Worm (Caenorhabditis elegans): ENCODE results near the gene ZK402.5.

The ZK402.5 gene

DNA sequence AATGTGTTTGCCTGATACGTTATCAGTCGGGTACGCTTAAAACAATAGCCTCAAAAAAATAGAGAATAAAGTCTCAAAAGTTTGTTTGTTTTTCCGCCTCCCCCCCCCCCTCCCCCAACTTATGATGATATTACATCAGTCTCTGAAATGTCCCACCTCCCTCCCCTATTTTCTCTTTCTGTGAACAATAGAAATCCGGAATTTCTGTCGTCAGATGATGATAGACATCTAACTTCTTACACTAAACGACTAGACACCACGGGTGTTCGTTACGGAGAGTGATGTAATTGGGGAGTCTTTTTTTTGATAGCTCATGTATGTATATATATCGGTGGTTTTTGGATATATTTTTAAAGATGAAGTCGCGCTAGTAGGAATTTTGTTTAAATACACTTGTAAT lies 6.7 kb downstream of the ZK402.5 start:
- TF ChIP-seq zip-11 (GFP tag; IDR thresholded peaks at IDR 0.05): peak; percentile 72; the same call in 1 of the 2 replicates
- peak; percentile 0 for TF ChIP-seq hlh-11 (tag; optimal IDR thresholded peaks at IDR 0.05)
- TF ChIP-seq nhr-111 (GFP tag; optimal IDR thresholded peaks at IDR 0.05): no peak
- TF ChIP-seq hlh-30 (tag; optimal IDR thresholded peaks at IDR 0.05; ENCODE audit: insufficient read depth): peak; percentile 32
- peak; percentile 86 for TF ChIP-seq ztf-7 (tag; optimal IDR thresholded peaks at IDR 0.05)

ce11 chrX:1393891-1394290 lies 7.3 kb downstream of the ZK402.5 start, which contains the start of gene F56C3.9:
Gene F56C3.9, minus strand, starts transcription at chrX:1393991.
- no peak for TF ChIP-seq T20F7.1 (GFP tag; optimal IDR thresholded peaks at IDR 0.05)
- TF ChIP-seq zfp-2 (tag; optimal IDR thresholded peaks at IDR 0.05): no peak
- TF ChIP-seq mdl-1 (tag; optimal IDR thresholded peaks at IDR 0.05): no peak
- TF ChIP-seq jun-1 (tag; optimal IDR thresholded peaks at IDR 0.05): no peak
- no peak for TF ChIP-seq nhr-10 (tag; optimal IDR thresholded peaks at IDR 0.05)
- no peak for TF ChIP-seq T26A8.4 (GFP tag; IDR thresholded peaks at IDR 0.05)
- TF ChIP-seq nhr-77 (tag; optimal IDR thresholded peaks at IDR 0.05): no peak
- TF ChIP-seq attf-4 (tag; optimal IDR thresholded peaks at IDR 0.05): no peak
- TF ChIP-seq daf-12 (tag; optimal IDR thresholded peaks at IDR 0.05): no peak
- TF ChIP-seq egl-27 (tag; optimal IDR thresholded peaks at IDR 0.05): no peak
- TF ChIP-seq aly-2 (tag; optimal IDR thresholded peaks at IDR 0.05): no peak
- TF ChIP-seq R02D3.7 (tag; optimal IDR thresholded peaks at IDR 0.05): no peak
- no peak for TF ChIP-seq lin-38 (GFP tag; IDR thresholded peaks at IDR 0.05)
- no peak for TF ChIP-seq ztf-11 (tag; optimal IDR thresholded peaks at IDR 0.05)
- TF ChIP-seq lin-39 (tag; optimal IDR thresholded peaks at IDR 0.05): no peak
- no peak for TF ChIP-seq nhr-48 (tag; optimal IDR thresholded peaks at IDR 0.05)
- no peak for TF ChIP-seq hlh-30 (tag; optimal IDR thresholded peaks at IDR 0.05; ENCODE audit: insufficient read depth)
- no peak for TF ChIP-seq F49E8.2 (tag; optimal IDR thresholded peaks at IDR 0.05; ENCODE audit: borderline replicate concordance)
- TF ChIP-seq mes-2 (tag; optimal IDR thresholded peaks at IDR 0.05; ENCODE audit: poor library complexity, severe bottlenecking): no peak
- TF ChIP-seq lin-13 (GFP tag; optimal IDR thresholded peaks at IDR 0.05): no peak

- TF ChIP-seq set-16 (GFP tag; IDR thresholded peaks at IDR 0.05): no peak
- TF ChIP-seq spr-1 (tag; optimal IDR thresholded peaks at IDR 0.05): peak; percentile 96
- peak; percentile 19 for TF ChIP-seq pqm-1 (tag; optimal IDR thresholded peaks at IDR 0.05)
- TF ChIP-seq unc-39 (tag; optimal IDR thresholded peaks at IDR 0.05): no peak
- no peak for TF ChIP-seq ama-1 (optimal IDR thresholded peaks at IDR 0.05)
- peak; percentile 79 for TF ChIP-seq pha-4 (GFP tag; IDR thresholded peaks at IDR 0.05)
- no peak for TF ChIP-seq pha-4 (tag; optimal IDR thresholded peaks at IDR 0.05)
- TF ChIP-seq daf-16 (GFP tag; optimal IDR thresholded peaks at IDR 0.05): peak; percentile 79 to 98
- peak; percentile 82 for TF ChIP-seq daf-16 (tag; optimal IDR thresholded peaks at IDR 0.05)
- TF ChIP-seq Y48G9A.11 (GFP tag; IDR thresholded peaks at IDR 0.05): 0 out of 2 replicates have a peak, but pooled peaks have one; percentile 29
- TF ChIP-seq dpl-1 (GFP tag; optimal IDR thresholded peaks at IDR 0.05): peak; percentile 58
- peak; percentile 77 for TF ChIP-seq nhr-28 (tag; optimal IDR thresholded peaks at IDR 0.05)
- TF ChIP-seq lin-39 (tag; optimal IDR thresholded peaks at IDR 0.05): peak; percentile 70
- TF ChIP-seq unc-130 (GFP tag; optimal IDR thresholded peaks at IDR 0.05): no peak
- 0 out of 2 replicates have a peak, but pooled peaks have one; percentile 61 for TF ChIP-seq dmd-8 (GFP tag; IDR thresholded peaks at IDR 0.05)
- TF ChIP-seq mdl-1 (tag; optimal IDR thresholded peaks at IDR 0.05): peak; percentile 69 to 85
- TF ChIP-seq dmd-6 (GFP tag; IDR thresholded peaks at IDR 0.05): peak; percentile 88
- TF ChIP-seq lin-13 (GFP tag; optimal IDR thresholded peaks at IDR 0.05): peak; percentile 95
- TF ChIP-seq ceh-44 (GFP tag; IDR thresholded peaks at IDR 0.05): 0 out of 2 replicates have a peak, but pooled peaks have one; percentile 32
- no peak for TF ChIP-seq attf-4 (tag; optimal IDR thresholded peaks at IDR 0.05)
- TF ChIP-seq gei-8 (GFP tag; optimal IDR thresholded peaks at IDR 0.05): no peak
- peak; percentile 86 for TF ChIP-seq tra-1 (GFP tag; IDR thresholded peaks at IDR 0.05)
- TF ChIP-seq ceh-28 (tag; optimal IDR thresholded peaks at IDR 0.05): peak; percentile 66
- peak; percentile 75 for TF ChIP-seq ceh-20 (GFP tag; IDR thresholded peaks at IDR 0.05)
- no peak for TF ChIP-seq F44E2.7 (GFP tag; IDR thresholded peaks at IDR 0.05)
- TF ChIP-seq aly-2 (tag; optimal IDR thresholded peaks at IDR 0.05): no peak
- peak; percentile 49 to 54 for TF ChIP-seq hif-1 (tag; optimal IDR thresholded peaks at IDR 0.05)
- 0 out of 2 replicates have a peak, but pooled peaks have one; percentile 66 for TF ChIP-seq Y105C5A.15 (GFP tag; IDR thresholded peaks at IDR 0.05)
- TF ChIP-seq zfp-2 (tag; optimal IDR thresholded peaks at IDR 0.05): peak; percentile 65
- peak; percentile 77 for TF ChIP-seq egl-43 (GFP tag; IDR thresholded peaks at IDR 0.05)
Measured at ce11 chrX:1389382-1389983, 11.7 kb downstream of the ZK402.5 start.
